Fruit fly (Drosophila melanogaster): ENCODE data around the gene wcy.

dm6 chrX:17107401-17107916 is 29.8 kb upstream of the wcy start, which contains the start of gene CG5004:
- no peak for TF ChIP-seq Ets96B (tag; optimal IDR thresholded peaks at IDR 0.05)
- TF ChIP-seq OdsH (GFP tag; optimal IDR thresholded peaks at IDR 0.05), result no peak
- no peak for TF ChIP-seq Hr4 (GFP tag; optimal IDR thresholded peaks at IDR 0.05)

Data from whole organism, prepupa.